Worm (Caenorhabditis elegans) whole organism, mixed stage, embryonic: Measurements from ENCODE around the gene srh-293.

Source experiments
- ceh-83 ChIP-seq: fragments of 200-800 bp; sonication (Bioruptor generic); optimal IDR thresholded peaks from 2 replicates; lab custom pipeline; 2018; ENCODE audit warnings: mild to moderate bottlenecking, missing genetic modification characterization, missing compliant biosample characterization
- elt-1 ChIP-seq: sonication (generic microtip); optimal IDR thresholded peaks from 2 replicates; lab custom pipeline; 2017; ENCODE audit warnings: missing genetic modification characterization, mild to moderate bottlenecking, missing compliant biosample characterization, antibody characterized with exemption, moderate library complexity, borderline replicate concordance; ENCODE audit not compliant: insufficient read depth
- elt-3 ChIP-seq: fragments of 150-350 bp; optimal IDR thresholded peaks from 2 replicates; lab custom pipeline; 2014; ENCODE audit warnings: missing biosample characterization, missing genetic modification characterization
- lin-13 ChIP-seq: fragments of 150-350 bp; optimal IDR thresholded peaks from 2 replicates; lab custom pipeline; 2014; ENCODE audit warnings: missing biosample characterization, missing genetic modification characterization
- lsy-2 ChIP-seq: fragments of 150-350 bp; optimal IDR thresholded peaks from 2 replicates; lab custom pipeline; 2014; ENCODE audit warnings: missing biosample characterization, missing genetic modification characterization
- mab-5 ChIP-seq: fragments of 150-350 bp; optimal IDR thresholded peaks from 2 replicates; lab custom pipeline; 2014; ENCODE audit warnings: missing biosample characterization, missing genetic modification characterization
- nhr-2 ChIP-seq: fragments of 150-350 bp; optimal IDR thresholded peaks from 2 replicates; lab custom pipeline; 2014; ENCODE audit warnings: missing biosample characterization, missing genetic modification characterization
- nhr-28 ChIP-seq: fragments of 150-350 bp; optimal IDR thresholded peaks from 2 replicates; lab custom pipeline; 2014; ENCODE audit warnings: missing biosample characterization, missing genetic modification characterization
- nhr-76 ChIP-seq: sonication (generic microtip); optimal IDR thresholded peaks from 2 replicates; lab custom pipeline; 2017; ENCODE audit warnings: missing biosample characterization, missing genetic modification characterization
- snpc-4 ChIP-seq: fragments of 150-350 bp; optimal IDR thresholded peaks from 2 replicates; lab custom pipeline; 2014; ENCODE audit warnings: missing biosample characterization, missing genetic modification characterization

ce11 chrV:15870356-15870755 lies 4.4 kb downstream of the srh-293 start, which contains the start of gene str-57:
- TF ChIP-seq lin-13 (no peak), mab-5 (tag; lab: Kevin White, UChicago) (no peak), lsy-2 (tag; lab: Kevin White, UChicago) (no peak), snpc-4 (tag; lab: Kevin White, UChicago) (no peak), ceh-83 (no peak), nhr-2 (tag; lab: Kevin White, UChicago) (no peak), nhr-76 (tag; lab: Kevin White, UChicago) (no peak), elt-1 (no peak), elt-3 (tag; lab: Kevin White, UChicago) (no peak), nhr-28 (tag; lab: Kevin White, UChicago) (no peak)
